Worm (Caenorhabditis elegans): ENCODE measurements around the gene F31E3.2.

F31E3.2 gene

DNA sequence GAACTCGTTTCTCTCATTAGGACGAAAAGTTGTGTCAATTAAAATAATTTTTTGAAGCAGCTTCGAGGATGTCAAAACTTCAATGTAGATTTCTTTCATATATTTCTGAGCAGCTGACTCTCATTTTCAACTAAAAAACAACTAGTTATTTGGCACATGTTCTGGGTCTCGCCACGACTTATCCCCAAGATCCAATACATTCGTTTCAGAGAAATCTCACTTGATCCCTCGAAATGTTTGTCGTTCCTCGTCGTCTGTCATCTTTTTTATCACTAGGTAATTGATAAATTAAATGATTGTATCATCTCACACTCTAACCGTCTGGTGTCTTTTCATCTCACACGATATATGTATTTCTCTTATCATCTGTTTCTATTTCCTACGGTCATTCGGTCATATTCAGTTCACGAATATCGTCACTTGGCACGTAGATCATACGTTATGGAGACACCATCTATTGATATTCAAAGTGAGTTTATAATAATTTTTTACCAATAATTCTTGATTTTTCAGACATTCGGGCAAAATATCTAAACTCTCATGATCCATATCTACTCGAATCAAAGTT is 11.8 kb upstream of the F31E3.2 start, which contains the start of the genes rpn-6.1 and F57B9.1:
TSS of gene rpn-6.1 (minus strand) at position 65 of the 568 bp plus-strand sequence.
TSS of gene F57B9.1 (plus strand) at position 154 of the 568 bp plus-strand sequence.
- TF ChIP-seq elt-3 (tag; optimal IDR thresholded peaks at IDR 0.05), result no peak
- TF ChIP-seq nhr-23 (tag; optimal IDR thresholded peaks at IDR 0.05), result no peak
- TF ChIP-seq nhr-21 (tag; optimal IDR thresholded peaks at IDR 0.05), result no peak
- peak; percentile 12 for TF ChIP-seq skn-1 (tag; optimal IDR thresholded peaks at IDR 0.05)
- no peak for TF ChIP-seq elt-1 (tag; optimal IDR thresholded peaks at IDR 0.05)
- TF ChIP-seq nhr-6 (tag; optimal IDR thresholded peaks at IDR 0.05), result no peak
- TF ChIP-seq ztf-11 (tag; optimal IDR thresholded peaks at IDR 0.05), result no peak
- TF ChIP-seq ceh-82 (tag; optimal IDR thresholded peaks at IDR 0.05), result no peak
- TF ChIP-seq nhr-237 (tag; optimal IDR thresholded peaks at IDR 0.05), result no peak
- no peak for TF ChIP-seq lin-13 (GFP tag; optimal IDR thresholded peaks at IDR 0.05)
- no peak for TF ChIP-seq egl-27 (tag; optimal IDR thresholded peaks at IDR 0.05)
- no peak for TF ChIP-seq Y55F3AM.14 (GFP tag; optimal IDR thresholded peaks at IDR 0.05)
- peak; percentile 60 for TF ChIP-seq sma-9 (GFP tag; optimal IDR thresholded peaks at IDR 0.05)
- TF ChIP-seq sma-9 (tag; optimal IDR thresholded peaks at IDR 0.05), result no peak
- TF ChIP-seq unc-55 (GFP tag; optimal IDR thresholded peaks at IDR 0.05), result no peak
- TF ChIP-seq nhr-129 (tag; optimal IDR thresholded peaks at IDR 0.05), result peak; percentile 36
- TF ChIP-seq R02D3.7 (tag; optimal IDR thresholded peaks at IDR 0.05), result no peak
- no peak for TF ChIP-seq mab-5 (tag; optimal IDR thresholded peaks at IDR 0.05)
- TF ChIP-seq crh-2 (tag; optimal IDR thresholded peaks at IDR 0.05), result peak; percentile 21
- no peak for TF ChIP-seq sma-3 (GFP tag; optimal IDR thresholded peaks at IDR 0.05)
- TF ChIP-seq unc-39 (tag; optimal IDR thresholded peaks at IDR 0.05), result no peak
- TF ChIP-seq fos-1 (tag; optimal IDR thresholded peaks at IDR 0.05), result peak; percentile 82
- no peak for TF ChIP-seq nhr-10 (tag; optimal IDR thresholded peaks at IDR 0.05)
- no peak for TF ChIP-seq ztf-4 (tag; optimal IDR thresholded peaks at IDR 0.05)
- TF ChIP-seq sem-4 (tag; optimal IDR thresholded peaks at IDR 0.05), result no peak
- no peak for TF ChIP-seq mbf-1 (tag; optimal IDR thresholded peaks at IDR 0.05)
- TF ChIP-seq nhr-25 (tag; optimal IDR thresholded peaks at IDR 0.05), result no peak
- TF ChIP-seq ztf-1 (GFP tag; conservative IDR thresholded peaks at IDR 0.05), result no peak
- no peak for TF ChIP-seq mdl-1 (tag; optimal IDR thresholded peaks at IDR 0.05)
- no peak for TF ChIP-seq unc-62 (GFP tag; optimal IDR thresholded peaks at IDR 0.05)
- no peak for TF ChIP-seq peb-1 (tag; optimal IDR thresholded peaks at IDR 0.05)
- no peak for TF ChIP-seq snpc-4 (tag; optimal IDR thresholded peaks at IDR 0.05)
- no peak for TF ChIP-seq blmp-1 (tag; optimal IDR thresholded peaks at IDR 0.05; ENCODE audit: insufficient read depth)
- no peak for TF ChIP-seq nhr-12 (tag; optimal IDR thresholded peaks at IDR 0.05)
- TF ChIP-seq ceh-16 (tag; optimal IDR thresholded peaks at IDR 0.05), result no peak
- no peak for TF ChIP-seq ama-1 (optimal IDR thresholded peaks at IDR 0.05)
- no peak for TF ChIP-seq lin-39 (tag; optimal IDR thresholded peaks at IDR 0.05)
- TF ChIP-seq alr-1 (tag; optimal IDR thresholded peaks at IDR 0.05), result no peak
- no peak for TF ChIP-seq aly-2 (tag; optimal IDR thresholded peaks at IDR 0.05)
- peak in 1 of 2 experiments; percentile 62 for TF ChIP-seq lsy-2 (tag; optimal IDR thresholded peaks at IDR 0.05)
- no peak for TF ChIP-seq gmeb-1 (tag; optimal IDR thresholded peaks at IDR 0.05)
- peak; percentile 48 for TF ChIP-seq C34F6.9 (tag; optimal IDR thresholded peaks at IDR 0.05)
- no peak for TF ChIP-seq dmd-4 (tag; optimal IDR thresholded peaks at IDR 0.05)
- TF ChIP-seq F13H6.1 (tag; optimal IDR thresholded peaks at IDR 0.05), result no peak
- TF ChIP-seq nhr-77 (tag; optimal IDR thresholded peaks at IDR 0.05), result no peak
- no peak for TF ChIP-seq zag-1 (tag; optimal IDR thresholded peaks at IDR 0.05)
- no peak for TF ChIP-seq nhr-11 (tag; optimal IDR thresholded peaks at IDR 0.05)
- no peak for TF ChIP-seq ZK546.5 (tag; optimal IDR thresholded peaks at IDR 0.05)
- no peak for TF ChIP-seq lin-11 (tag; optimal IDR thresholded peaks at IDR 0.05)

Measured in whole organism, L2 larva.